Worm (Caenorhabditis elegans) whole organism, L4/young adult: Measurements from ENCODE around the gene C02D5.4.

ENCODE experiments used
- W03F9.2 ChIP-seq: fragments of 150-350 bp; optimal IDR thresholded peaks from 2 replicates; lab custom pipeline; 2014; ENCODE audit warnings: missing biosample characterization, missing genetic modification characterization
- him-1 ChIP-seq: sonication (generic microtip); optimal IDR thresholded peaks from 2 replicates; lab custom pipeline; 2016; ENCODE audit warnings: missing genotype, missing genetic modification reagents, missing genetic modification characterization, missing compliant biosample characterization

- no peak for TF ChIP-seq him-1 (tag; lab: Kevin White, UChicago)
- TF ChIP-seq W03F9.2 (tag; lab: Kevin White, UChicago): no peak
Observed at ce11 chrIII:8518990-8519389, 33.0 kb upstream of the C02D5.4 start.
